Fruit fly (Drosophila melanogaster) whole organism, embryonic: ENCODE measurements around the gene Cyp9f2.

ENCODE experiments used
- Atf-2 ChIP-seq: fragments of 200-800 bp; sonication (Bioruptor generic); optimal IDR thresholded peaks from 2 replicates; lab custom pipeline; 2016; ENCODE audit warnings: missing biosample characterization, missing genetic modification characterization
- CG1024 ChIP-seq: fragments of 200-800 bp; sonication (Bioruptor generic); IDR thresholded peaks from 2 replicates; pipeline ENCODE4 v1.3.6; 2022; ENCODE audit warnings: missing biosample characterization, missing genetic modification characterization
- CG10979 ChIP-seq: fragments of 200-800 bp; sonication (Bioruptor generic); optimal IDR thresholded peaks from 2 replicates; lab custom pipeline; 2018; ENCODE audit warnings: missing biosample characterization, mild to moderate bottlenecking, missing genetic modification characterization, moderate library complexity
- CG12155 ChIP-seq: fragments of 200-800 bp; sonication (Bioruptor generic); optimal IDR thresholded peaks from 3 replicates; lab custom pipeline; 2016; ENCODE audit warnings: missing biosample characterization, missing genetic modification characterization
- CG13287 ChIP-seq: fragments of 200-800 bp; sonication (Bioruptor generic); IDR thresholded peaks from 2 replicates; pipeline ENCODE4 v1.3.6; 2022; ENCODE audit warnings: missing biosample characterization, missing genetic modification characterization; ENCODE audit not compliant: partially characterized antibody
- CG14667 ChIP-seq: fragments of 200-800 bp; sonication (Bioruptor generic); IDR thresholded peaks from 2 replicates; pipeline ENCODE4 v1.3.6; 2022; ENCODE audit warnings: missing biosample characterization, missing genetic modification characterization
- CG17802 ChIP-seq: fragments of 200-800 bp; sonication (Bioruptor generic); optimal IDR thresholded peaks from 2 replicates; lab custom pipeline; 2018; ENCODE audit warnings: missing biosample characterization, mild to moderate bottlenecking, missing genetic modification characterization, moderate library complexity
- CG2678 ChIP-seq: fragments of 200-800 bp; sonication (Bioruptor generic); optimal IDR thresholded peaks from 3 replicates; lab custom pipeline; 2019; ENCODE audit warnings: missing biosample characterization, mild to moderate bottlenecking, missing genetic modification characterization, moderate library complexity
- CG3847 ChIP-seq: fragments of 200-800 bp; sonication (Bioruptor generic); IDR thresholded peaks from 2 replicates; pipeline ENCODE4 v1.3.6; 2022; ENCODE audit warnings: missing biosample characterization, missing genetic modification characterization
- CG42726 ChIP-seq: fragments of 200-800 bp; sonication (Bioruptor generic); IDR thresholded peaks from 2 replicates; pipeline ENCODE4 v1.3.6; 2022; ENCODE audit warnings: missing biosample characterization, missing genetic modification characterization; ENCODE audit not compliant: partially characterized antibody
- CG4282 ChIP-seq: fragments of 200-800 bp; sonication (Bioruptor generic); optimal IDR thresholded peaks from 2 replicates; lab custom pipeline; 2016; ENCODE audit warnings: missing biosample characterization, missing genetic modification characterization
- CG4424 ChIP-seq: fragments of 200-800 bp; sonication (Bioruptor generic); optimal IDR thresholded peaks from 3 replicates; lab custom pipeline; 2016; ENCODE audit warnings: missing biosample characterization, missing genetic modification characterization
- CG6683 ChIP-seq: fragments of 200-800 bp; sonication (Bioruptor generic); optimal IDR thresholded peaks from 2 replicates; lab custom pipeline; 2017; ENCODE audit warnings: missing biosample characterization, mild to moderate bottlenecking, missing genetic modification characterization, missing genetic modification reagents
- CG7839 ChIP-seq: fragments of 200-800 bp; sonication (Bioruptor generic); optimal IDR thresholded peaks from 3 replicates; lab custom pipeline; 2018; ENCODE audit warnings: missing biosample characterization, mild to moderate bottlenecking, missing genetic modification characterization, moderate library complexity
- CG8359 ChIP-seq: fragments of 200-800 bp; sonication (Bioruptor generic); optimal IDR thresholded peaks from 2 replicates; lab custom pipeline; 2017; ENCODE audit warnings: missing biosample characterization, mild to moderate bottlenecking, missing genetic modification characterization, borderline replicate concordance
- CG8388 ChIP-seq: fragments of 200-800 bp; sonication (Bioruptor generic); optimal IDR thresholded peaks from 2 replicates; lab custom pipeline; 2019; ENCODE audit warnings: missing biosample characterization, mild to moderate bottlenecking, missing genetic modification characterization, moderate library complexity
- CG9932 ChIP-seq: fragments of 200-800 bp; sonication (Bioruptor generic); IDR thresholded peaks from 2 replicates; pipeline ENCODE4 v1.3.6; 2022; ENCODE audit warnings: missing biosample characterization, missing genetic modification characterization
- CHES-1-like ChIP-seq: fragments of 200-800 bp; sonication (Bioruptor generic); optimal IDR thresholded peaks from 2 replicates; lab custom pipeline; 2016; ENCODE audit warnings: missing biosample characterization, missing genetic modification characterization
- D19A ChIP-seq: fragments of 200-800 bp; optimal IDR thresholded peaks from 3 replicates; lab custom pipeline; 2019; ENCODE audit warnings: missing biosample characterization, mild to moderate bottlenecking, missing genetic modification characterization, moderate library complexity
- Dll ChIP-seq: fragments of 200-800 bp; sonication (Bioruptor generic); IDR thresholded peaks from 4 replicates; pipeline ENCODE4 v1.3.6; 2022; ENCODE audit warnings: missing biosample characterization, missing genetic modification characterization; ENCODE audit not compliant: partially characterized antibody
- E2f2 ChIP-seq: fragments of 200-800 bp; sonication (Bioruptor generic); IDR thresholded peaks from 2 replicates; pipeline ENCODE4 v1.3.6; 2022; ENCODE audit warnings: missing biosample characterization, missing genetic modification characterization
- GATAe ChIP-seq: fragments of 200-800 bp; sonication (Bioruptor generic); conservative IDR thresholded peaks from 2 replicates; pipeline ENCODE4 v1.3.6; 2022; ENCODE audit warnings: missing biosample characterization, missing genetic modification characterization
- Gsc ChIP-seq: fragments of 200-800 bp; sonication (Bioruptor generic); IDR thresholded peaks from 2 replicates; pipeline ENCODE4 v1.3.6; 2022; ENCODE audit warnings: missing biosample characterization, missing genetic modification characterization
- HHEX ChIP-seq: fragments of 200-800 bp; sonication (Bioruptor generic); optimal IDR thresholded peaks from 3 replicates; lab custom pipeline; 2017; ENCODE audit warnings: missing biosample characterization, mild to moderate bottlenecking, missing genetic modification characterization, missing genetic modification reagents
- Hr78 ChIP-seq, 2 experiments: fragments of 200-800 bp in 1 of 2; fragments of >200 bp in 1 of 2; sonication (Bioruptor generic) in 1 of 2; optimal IDR thresholded peaks; 2 replicates each; lab custom pipeline; 2017 to 2019; ENCODE audit warnings: missing biosample characterization in 2 of 2, missing genetic modification characterization in 2 of 2, mild to moderate bottlenecking in 1 of 2, moderate library complexity in 1 of 2
- Hsf ChIP-seq: fragments of 200-800 bp; sonication (Bioruptor generic); optimal IDR thresholded peaks from 3 replicates; lab custom pipeline; 2016; ENCODE audit warnings: missing biosample characterization, missing genetic modification characterization
- MTF-1 ChIP-seq: fragments of 200-800 bp; sonication (Bioruptor generic); optimal IDR thresholded peaks from 2 replicates; lab custom pipeline; 2018; ENCODE audit warnings: missing biosample characterization, mild to moderate bottlenecking, missing genetic modification characterization, borderline replicate concordance
- Max ChIP-seq: fragments of 200-800 bp; sonication (Bioruptor generic); optimal IDR thresholded peaks from 2 replicates; lab custom pipeline; 2016; ENCODE audit warnings: missing biosample characterization, mild to moderate bottlenecking, missing genetic modification characterization
- NC2α ChIP-seq: fragments of 200-800 bp; sonication (Bioruptor generic); optimal IDR thresholded peaks from 2 replicates; lab custom pipeline; 2016; ENCODE audit warnings: missing biosample characterization, missing genetic modification characterization
- Nf-YC ChIP-seq: fragments of 200-800 bp; optimal IDR thresholded peaks from 3 replicates; lab custom pipeline; 2019; ENCODE audit warnings: missing biosample characterization, mild to moderate bottlenecking, missing genetic modification characterization, moderate library complexity
- cad ChIP-seq: fragments of >200 bp; optimal IDR thresholded peaks from 2 replicates; lab custom pipeline; 2017; ENCODE audit warnings: missing biosample characterization, missing genetic modification characterization
- caup ChIP-seq: fragments of 200-800 bp; sonication (Bioruptor generic); optimal IDR thresholded peaks from 3 replicates; lab custom pipeline; 2017; ENCODE audit warnings: missing biosample characterization, mild to moderate bottlenecking, missing genetic modification characterization, moderate library complexity; ENCODE audit not compliant: severe bottlenecking
- crc ChIP-seq: fragments of 200-800 bp; sonication (Bioruptor generic); optimal IDR thresholded peaks from 2 replicates; lab custom pipeline; 2016; ENCODE audit warnings: missing biosample characterization, missing genetic modification characterization
- crp ChIP-seq, 2 experiments: fragments of 200-800 bp; sonication (Bioruptor generic); optimal IDR thresholded peaks; 2 replicates in 1 of 2; 3 replicates in 1 of 2; lab custom pipeline; 2017; ENCODE audit warnings: missing biosample characterization in 2 of 2, missing genetic modification characterization in 2 of 2, mild to moderate bottlenecking in 1 of 2, moderate library complexity in 1 of 2
- fd64A ChIP-seq: fragments of 200-800 bp; sonication (Bioruptor generic); optimal IDR thresholded peaks from 3 replicates; lab custom pipeline; 2018; ENCODE audit warnings: missing biosample characterization, mild to moderate bottlenecking, missing genetic modification characterization
- hkb ChIP-seq, 2 experiments: fragments of 200-800 bp in 1 of 2; fragments of >200 bp in 1 of 2; sonication (Bioruptor generic) in 1 of 2; IDR thresholded peaks in 1 of 2; optimal IDR thresholded peaks in 1 of 2; 2 replicates each; pipeline versions ENCODE4 v1.3.6 to Lab custom; 2017 to 2022; ENCODE audit warnings: missing biosample characterization in 1 of 2, missing genetic modification characterization in 1 of 2
- jing ChIP-seq: fragments of 200-800 bp; sonication (Bioruptor generic); optimal IDR thresholded peaks from 2 replicates; lab custom pipeline; 2018; ENCODE audit warnings: missing biosample characterization, mild to moderate bottlenecking, missing genetic modification characterization
- ken ChIP-seq: fragments of 200-800 bp; sonication (Bioruptor generic); IDR thresholded peaks from 3 replicates; pipeline ENCODE4 v1.3.6; 2022; ENCODE audit warnings: missing biosample characterization, missing genetic modification characterization
- lov ChIP-seq, 2 experiments: fragments of 200-800 bp in 1 of 2; fragments of >200 bp in 1 of 2; sonication (Bioruptor generic) in 1 of 2; IDR thresholded peaks in 1 of 2; optimal IDR thresholded peaks in 1 of 2; 2 replicates in 1 of 2; 3 replicates in 1 of 2; pipeline versions ENCODE4 v1.3.6 to Lab custom; 2017 to 2022; ENCODE audit warnings: missing biosample characterization in 1 of 2, missing genetic modification characterization in 1 of 2
- mirr ChIP-seq: fragments of 200-800 bp; sonication (Bioruptor generic); optimal IDR thresholded peaks from 3 replicates; lab custom pipeline; 2018; ENCODE audit warnings: missing biosample characterization, mild to moderate bottlenecking, missing genetic modification characterization
- nerfin-1 ChIP-seq: fragments of 200-800 bp; sonication (Bioruptor generic); optimal IDR thresholded peaks from 3 replicates; lab custom pipeline; 2019; ENCODE audit warnings: missing biosample characterization, mild to moderate bottlenecking, missing genetic modification characterization, moderate library complexity
- pita ChIP-seq: fragments of 200-800 bp; sonication (Bioruptor generic); optimal IDR thresholded peaks from 2 replicates; lab custom pipeline; 2017; ENCODE audit warnings: missing biosample characterization, mild to moderate bottlenecking, missing genetic modification characterization
- pnt ChIP-seq: fragments of 200-800 bp; sonication (Bioruptor generic); optimal IDR thresholded peaks from 3 replicates; lab custom pipeline; 2016; ENCODE audit warnings: missing biosample characterization, missing genetic modification characterization
- scrt ChIP-seq: fragments of 200-800 bp; sonication (Bioruptor generic); optimal IDR thresholded peaks from 2 replicates; lab custom pipeline; 2018; ENCODE audit warnings: missing biosample characterization, mild to moderate bottlenecking, missing genetic modification characterization, moderate library complexity
- shn ChIP-seq: fragments of 200-800 bp; sonication (Bioruptor generic); optimal IDR thresholded peaks from 3 replicates; lab custom pipeline; 2016; ENCODE audit warnings: missing biosample characterization, missing genetic modification characterization
- sob ChIP-seq: fragments of 200-800 bp; sonication (Bioruptor generic); IDR thresholded peaks from 2 replicates; pipeline ENCODE4 v1.3.6; 2022; ENCODE audit warnings: missing biosample characterization, missing genetic modification characterization
- sqz ChIP-seq: fragments of 200-800 bp; sonication (Bioruptor generic); optimal IDR thresholded peaks from 3 replicates; lab custom pipeline; 2018; ENCODE audit warnings: missing biosample characterization, mild to moderate bottlenecking, missing genetic modification characterization
- toy ChIP-seq: fragments of 200-800 bp; sonication (Bioruptor generic); IDR thresholded peaks from 2 replicates; pipeline ENCODE4 v1.3.6; 2022; ENCODE audit warnings: missing biosample characterization, missing genetic modification characterization

Cyp9f2 gene

dm6 chr3R:12413274-12413958 is 7.6 kb upstream of the Cyp9f2 start, which contains the start of the genes Dip-C and pps (continued):
- TF ChIP-seq pnt (GFP tag; lab: Kevin White, UChicago) (no peak), CG10979 (peak; percentile 18), Atf-2 (GFP tag; lab: Kevin White, UChicago) (no peak), CG8359 (no peak), MTF-1 (GFP tag; lab: Kevin White, UChicago) (no peak), CG9932 (no peak), jing (GFP tag; lab: Kevin White, UChicago) (no peak), caup (GFP tag; lab: Kevin White, UChicago) (no peak), hkb (optimal IDR thresholded peaks at IDR 0.05; lab: Kevin White, UChicago) (no peak), hkb (GFP tag; IDR thresholded peaks at IDR 0.05; lab: Robert Waterston, UW) (no peak), mirr (GFP tag; lab: Kevin White, UChicago) (peak; percentile 23), ken (GFP tag; lab: Robert Waterston, UW) (no peak), CG8388 (GFP tag; lab: Kevin White, UChicago) (no peak), CG42726 (GFP tag; lab: Robert Waterston, UW) (peak; percentile 52; the same call in 1 of the 2 replicates), CG14667 (GFP tag; lab: Robert Waterston, UW) (no peak), sob (GFP tag; lab: Robert Waterston, UW) (no peak), pita (GFP tag; lab: Kevin White, UChicago) (no peak), Dll (GFP tag; lab: Robert Waterston, UW) (peak; percentile 75), CHES-1-like (GFP tag; lab: Kevin White, UChicago) (no peak), shn (GFP tag; lab: Kevin White, UChicago) (no peak), toy (GFP tag; lab: Robert Waterston, UW) (no peak), CG3847 (no peak), NC2α (GFP tag; lab: Kevin White, UChicago) (no peak), GATAe (no peak), CG6683 (GFP tag; lab: Kevin White, UChicago) (no peak), CG13287 (peak; percentile 85), Nf-YC (tag; lab: Kevin White, UChicago) (no peak), crp (GFP tag; optimal IDR thresholded peaks at IDR 0.05; lab: Kevin White, UChicago) (no peak), CG2678 (tag; lab: Kevin White, UChicago) (no peak), CG7839 (tag; lab: Kevin White, UChicago) (no peak), scrt (GFP tag; lab: Kevin White, UChicago) (no peak), HHEX (no peak), E2f2 (peak; percentile 20; the same call in 1 of the 2 replicates), nerfin-1 (tag; lab: Kevin White, UChicago) (no peak), CG4282 (GFP tag; lab: Kevin White, UChicago) (no peak), cad (GFP tag; lab: Kevin White, UChicago) (no peak), Gsc (GFP tag; lab: Robert Waterston, UW) (no peak), CG4424 (GFP tag; lab: Kevin White, UChicago) (no peak), crc (GFP tag; lab: Kevin White, UChicago) (no peak), sqz (GFP tag; lab: Kevin White, UChicago) (no peak), D19A (tag; lab: Kevin White, UChicago) (no peak), fd64A (GFP tag; lab: Kevin White, UChicago) (no peak), lov (optimal IDR thresholded peaks at IDR 0.05; lab: Kevin White, UChicago) (no peak), lov (GFP tag; IDR thresholded peaks at IDR 0.05; lab: Robert Waterston, UW) (no peak), CG17802 (no peak), CG1024 (GFP tag; lab: Robert Waterston, UW) (no peak), Hr78 (GFP tag; optimal IDR thresholded peaks at IDR 0.05; lab: Kevin White, UChicago) (no peak), Hsf (GFP tag; lab: Kevin White, UChicago) (no peak), CG12155 (GFP tag; lab: Kevin White, UChicago) (no peak), Max (GFP tag; lab: Kevin White, UChicago) (no peak)
